Worm (Caenorhabditis elegans) whole organism, late embryonic: ENCODE data around the gene ZK512.10.

Source experiments
- ceh-18 ChIP-seq: sonication (generic microtip); optimal IDR thresholded peaks from 2 replicates; lab custom pipeline; 2016; ENCODE audit warnings: missing genetic modification characterization, missing compliant biosample characterization
- nhr-11 ChIP-seq: fragments of 150-350 bp; optimal IDR thresholded peaks from 2 replicates; lab custom pipeline; 2014; ENCODE audit warnings: missing biosample characterization, missing genetic modification characterization

DNA sequence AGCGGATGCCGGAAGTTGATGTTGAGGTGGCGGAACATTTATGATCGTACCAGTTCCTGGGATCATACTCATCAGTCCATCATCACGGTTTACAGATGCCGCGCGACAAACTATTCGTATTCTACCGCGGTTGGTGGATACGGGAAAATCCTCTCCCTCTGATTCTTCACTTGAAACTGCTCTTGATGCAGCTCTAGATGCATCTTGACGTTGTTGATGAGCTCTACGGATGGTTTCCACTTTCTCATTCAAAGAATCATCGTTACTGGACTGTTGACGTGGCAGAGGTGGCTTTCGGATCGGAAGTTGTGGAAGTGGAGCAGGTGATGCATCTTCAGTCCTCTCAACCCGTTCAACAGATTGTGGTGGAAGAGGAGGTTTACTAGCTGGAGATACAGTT is 18.4 kb downstream of the ZK512.10 start:
- TF ChIP-seq ceh-18 (tag; lab: Kevin White, UChicago) (no peak), nhr-11 (tag; lab: Kevin White, UChicago) (no peak)
